Worm (Caenorhabditis elegans) whole organism, L2 larva: Measurements from ENCODE around the gene F58E6.6.

Experiments
- C34F6.9 ChIP-seq: fragments of 150-350 bp; optimal IDR thresholded peaks from 2 replicates; lab custom pipeline; 2014; ENCODE audit warnings: missing biosample characterization, missing genetic modification characterization
- F13H6.1 ChIP-seq: sonication (generic microtip); optimal IDR thresholded peaks from 2 replicates; lab custom pipeline; 2016; ENCODE audit warnings: missing genetic modification characterization, missing compliant biosample characterization
- aly-2 ChIP-seq: fragments of 150-350 bp; optimal IDR thresholded peaks from 2 replicates; lab custom pipeline; 2014; ENCODE audit warnings: missing biosample characterization, missing genetic modification characterization
- ama-1 ChIP-seq: fragments of 150-350 bp; optimal IDR thresholded peaks from 2 replicates; lab custom pipeline; 2018; ENCODE audit warnings: inconsistent platforms
- blmp-1 ChIP-seq: sonication (generic microtip); optimal IDR thresholded peaks from 2 replicates; lab custom pipeline; 2017; ENCODE audit warnings: missing genetic modification characterization, mild to moderate bottlenecking, missing compliant biosample characterization, antibody characterized with exemption, moderate library complexity; ENCODE audit not compliant: insufficient read depth
- ceh-16 ChIP-seq: fragments of 150-350 bp; optimal IDR thresholded peaks from 2 replicates; lab custom pipeline; 2014; ENCODE audit warnings: missing biosample characterization, missing genetic modification characterization
- crh-2 ChIP-seq: sonication (generic microtip); optimal IDR thresholded peaks from 2 replicates; lab custom pipeline; 2017; ENCODE audit warnings: missing biosample characterization, missing genetic modification characterization
- egl-27 ChIP-seq: sonication (generic microtip); optimal IDR thresholded peaks from 3 replicates; lab custom pipeline; 2017; ENCODE audit warnings: missing biosample characterization, missing genetic modification reagents, missing genetic modification characterization
- elt-1 ChIP-seq: fragments of 150-350 bp; optimal IDR thresholded peaks from 2 replicates; lab custom pipeline; 2014; ENCODE audit warnings: missing biosample characterization, missing genetic modification characterization
- elt-3 ChIP-seq: sonication (generic microtip); optimal IDR thresholded peaks from 2 replicates; lab custom pipeline; 2017; ENCODE audit warnings: missing biosample characterization, missing genetic modification characterization
- fos-1 ChIP-seq: fragments of 150-350 bp; optimal IDR thresholded peaks from 2 replicates; lab custom pipeline; 2014; ENCODE audit warnings: missing biosample characterization, missing genetic modification characterization
- gmeb-1 ChIP-seq: fragments of 150-350 bp; optimal IDR thresholded peaks from 2 replicates; lab custom pipeline; 2014; ENCODE audit warnings: missing biosample characterization, missing genetic modification characterization
- lin-13 ChIP-seq: fragments of 150-350 bp; optimal IDR thresholded peaks from 2 replicates; lab custom pipeline; 2014; ENCODE audit warnings: missing biosample characterization, missing genetic modification reagents, missing genetic modification characterization
- lsy-2 ChIP-seq, 2 experiments: fragments of 150-350 bp in 1 of 2; sonication (generic microtip) in 1 of 2; optimal IDR thresholded peaks; 2 replicates each; lab custom pipeline; 2014 to 2017; ENCODE audit warnings: missing biosample characterization in 2 of 2, missing genetic modification characterization in 2 of 2
- mab-5 ChIP-seq: fragments of 150-350 bp; optimal IDR thresholded peaks from 2 replicates; lab custom pipeline; 2014; ENCODE audit warnings: missing biosample characterization, missing genetic modification characterization
- mbf-1 ChIP-seq: sonication (generic microtip); optimal IDR thresholded peaks from 2 replicates; lab custom pipeline; 2017; ENCODE audit warnings: missing biosample characterization, missing genetic modification characterization
- nhr-10 ChIP-seq: sonication (generic microtip); optimal IDR thresholded peaks from 2 replicates; lab custom pipeline; 2017; ENCODE audit warnings: missing biosample characterization, missing genetic modification characterization
- nhr-129 ChIP-seq: fragments of 150-350 bp; optimal IDR thresholded peaks from 2 replicates; lab custom pipeline; 2014; ENCODE audit warnings: missing biosample characterization, missing genetic modification characterization
- nhr-21 ChIP-seq: fragments of 150-350 bp; optimal IDR thresholded peaks from 2 replicates; lab custom pipeline; 2014; ENCODE audit warnings: missing biosample characterization, missing genetic modification characterization
- nhr-237 ChIP-seq: fragments of 150-350 bp; optimal IDR thresholded peaks from 2 replicates; lab custom pipeline; 2014; ENCODE audit warnings: missing biosample characterization, missing genetic modification characterization
- nhr-25 ChIP-seq: fragments of 150-350 bp; sonication (generic microtip); optimal IDR thresholded peaks from 3 replicates; lab custom pipeline; 2014; ENCODE audit warnings: missing biosample characterization, missing genetic modification characterization
- nhr-6 ChIP-seq: fragments of 150-350 bp; optimal IDR thresholded peaks from 2 replicates; lab custom pipeline; 2014; ENCODE audit warnings: missing biosample characterization, missing genetic modification characterization
- peb-1 ChIP-seq: fragments of 150-350 bp; optimal IDR thresholded peaks from 2 replicates; lab custom pipeline; 2014; ENCODE audit warnings: missing biosample characterization, missing genetic modification characterization
- sem-4 ChIP-seq: fragments of 150-350 bp; optimal IDR thresholded peaks from 2 replicates; lab custom pipeline; 2014; ENCODE audit warnings: missing biosample characterization, missing genetic modification reagents, missing genetic modification characterization
- skn-1 ChIP-seq: sonication (generic microtip); optimal IDR thresholded peaks from 2 replicates; lab custom pipeline; 2017; ENCODE audit warnings: missing biosample characterization, missing genetic modification characterization
- sma-3 ChIP-seq: sonication (generic microtip); optimal IDR thresholded peaks from 2 replicates; lab custom pipeline; 2016; ENCODE audit warnings: missing genetic modification reagents, missing genetic modification characterization, missing compliant biosample characterization
- sma-9 ChIP-seq, 2 experiments: fragments of 150-350 bp in 1 of 2; sonication (generic microtip) in 1 of 2; optimal IDR thresholded peaks; 2 replicates each; lab custom pipeline; 2014 to 2016; ENCODE audit warnings: missing genetic modification characterization in 2 of 2, mild to moderate bottlenecking in 1 of 2, missing biosample characterization in 1 of 2, missing compliant biosample characterization in 1 of 2, missing genetic modification reagents in 1 of 2, moderate library complexity in 1 of 2
- snpc-4 ChIP-seq: fragments of 150-350 bp; optimal IDR thresholded peaks from 2 replicates; lab custom pipeline; 2014; ENCODE audit warnings: missing biosample characterization, missing genetic modification characterization
- unc-39 ChIP-seq: fragments of 150-350 bp; optimal IDR thresholded peaks from 2 replicates; lab custom pipeline; 2014; ENCODE audit warnings: missing biosample characterization, missing genetic modification characterization
- unc-55 ChIP-seq: fragments of 150-350 bp; sonication (generic microtip); optimal IDR thresholded peaks from 3 replicates; lab custom pipeline; 2014; ENCODE audit warnings: missing biosample characterization, missing genetic modification reagents, missing genetic modification characterization
- ztf-1 ChIP-seq: fragments of 200-800 bp; sonication (Bioruptor generic); conservative IDR thresholded peaks from 2 replicates; pipeline ENCODE4 v1.3.6; 2022; ENCODE audit warnings: missing genetic modification characterization, missing compliant biosample characterization
- ztf-11 ChIP-seq: sonication (generic microtip); optimal IDR thresholded peaks from 2 replicates; lab custom pipeline; 2017; ENCODE audit warnings: missing biosample characterization, missing genetic modification characterization
- ztf-4 ChIP-seq: fragments of 150-350 bp; optimal IDR thresholded peaks from 2 replicates; lab custom pipeline; 2014; ENCODE audit warnings: missing biosample characterization, missing genetic modification characterization

Gene F58E6.6

ce11 chrV:9729462-9730162 is 23.2 kb downstream of the F58E6.6 start, which contains the start of the genes aagr-3 and drap-1:
Gene aagr-3 (minus strand): TSS chrV:9729512.
Gene drap-1 (plus strand): TSS chrV:9730106.
- no peak for TF ChIP-seq peb-1
- TF ChIP-seq unc-55 (GFP tag; lab: Kevin White, UChicago) = peak; percentile 86
- TF ChIP-seq C34F6.9 (tag; lab: Kevin White, UChicago) = peak; percentile 82
- TF ChIP-seq ztf-4 = peak; percentile 12
- TF ChIP-seq nhr-129 (tag; lab: Kevin White, UChicago) = peak; percentile 77
- TF ChIP-seq egl-27 = no peak
- TF ChIP-seq unc-39 (tag; lab: Kevin White, UChicago) = no peak
- TF ChIP-seq crh-2 (tag; lab: Kevin White, UChicago) = peak; percentile 90
- TF ChIP-seq snpc-4 (tag; lab: Kevin White, UChicago) = peak; percentile 42
- TF ChIP-seq mbf-1 = no peak
- no peak for TF ChIP-seq elt-1
- peak; percentile 25 for TF ChIP-seq skn-1 (tag; lab: Kevin White, UChicago)
- TF ChIP-seq gmeb-1 (tag; lab: Kevin White, UChicago) = peak; percentile 56
- peak; percentile 61 for TF ChIP-seq ama-1
- TF ChIP-seq nhr-237 (tag; lab: Kevin White, UChicago) = no peak
- TF ChIP-seq sem-4 (tag; lab: Kevin White, UChicago) = peak; percentile 61
- peak; percentile 51 for TF ChIP-seq sma-3 (GFP tag; lab: Kevin White, UChicago)
- no peak for TF ChIP-seq blmp-1 (tag; lab: Kevin White, UChicago)
- TF ChIP-seq fos-1 = peak; percentile 83
- TF ChIP-seq mab-5 (tag; lab: Kevin White, UChicago) = peak; percentile 26
- peak; percentile 40 for TF ChIP-seq sma-9 (GFP tag; optimal IDR thresholded peaks at IDR 0.05; lab: Kevin White, UChicago)
- TF ChIP-seq sma-9 (tag; optimal IDR thresholded peaks at IDR 0.05; lab: Kevin White, UChicago) = no peak
- peak; percentile 55 for TF ChIP-seq lin-13 (GFP tag; lab: Kevin White, UChicago)
- peak; percentile 39 for TF ChIP-seq F13H6.1 (tag; lab: Kevin White, UChicago)
- peak in 1 of 2 experiments; percentile 82 for TF ChIP-seq lsy-2 (tag; optimal IDR thresholded peaks at IDR 0.05; lab: Kevin White, UChicago)

- no peak for TF ChIP-seq peb-1
- TF ChIP-seq fos-1 = peak; percentile 55
These were observed 27.1 kb downstream of the F58E6.6 start for ce11 chrV:9725719-9726118.

ce11 chrV:9724021-9724671 is 28.7 kb downstream of the F58E6.6 start, which contains the start of gene slcr-46.3:
Gene slcr-46.3 (minus strand): TSS chrV:9724106.
- TF ChIP-seq nhr-10 (no peak), nhr-129 (tag; lab: Kevin White, UChicago) (peak; percentile 8), C34F6.9 (tag; lab: Kevin White, UChicago) (peak; percentile 30), egl-27 (no peak)

ce11 chrV:9716397-9716796 is 36.4 kb downstream of the F58E6.6 start, which contains the start of gene str-188:
Gene str-188 (plus strand): TSS chrV:9716697.
- TF ChIP-seq ceh-16 (no peak), skn-1 (tag; lab: Kevin White, UChicago) (no peak), nhr-21 (tag; lab: Kevin White, UChicago) (no peak), elt-3 (tag; lab: Kevin White, UChicago) (no peak), nhr-25 (tag; lab: Kevin White, UChicago) (no peak), sem-4 (tag; lab: Kevin White, UChicago) (no peak), sma-3 (GFP tag; lab: Kevin White, UChicago) (no peak), ztf-4 (no peak), egl-27 (no peak), ztf-11 (tag; lab: Kevin White, UChicago) (no peak), aly-2 (tag; lab: Kevin White, UChicago) (no peak), sma-9 (GFP tag; optimal IDR thresholded peaks at IDR 0.05; lab: Kevin White, UChicago) (no peak), sma-9 (tag; optimal IDR thresholded peaks at IDR 0.05; lab: Kevin White, UChicago) (no peak), elt-1 (no peak), ztf-1 (no peak), nhr-6 (no peak), fos-1 (no peak), ama-1 (no peak)
